Worm (Caenorhabditis elegans) whole organism, L4 larva: ENCODE data around the gene dhs-24.

Experiments used
- egl-27 ChIP-seq: sonication (generic microtip); optimal IDR thresholded peaks from 3 replicates; lab custom pipeline; 2017; ENCODE audit warnings: missing biosample characterization, missing genetic modification reagents, missing genetic modification characterization
- fkh-10 ChIP-seq: fragments of 150-350 bp; optimal IDR thresholded peaks from 2 replicates; lab custom pipeline; 2014; ENCODE audit warnings: missing biosample characterization, missing genetic modification reagents, missing genetic modification characterization
- lin-15B ChIP-seq: fragments of 150-350 bp; sonication (generic microtip); optimal IDR thresholded peaks from 3 replicates; lab custom pipeline; 2014; ENCODE audit warnings: missing biosample characterization, missing genetic modification characterization
- nhr-10 ChIP-seq: fragments of 150-350 bp; optimal IDR thresholded peaks from 2 replicates; lab custom pipeline; 2014; ENCODE audit warnings: missing biosample characterization, missing genetic modification characterization
- nhr-25 ChIP-seq: sonication (generic microtip); optimal IDR thresholded peaks from 2 replicates; lab custom pipeline; 2017; ENCODE audit warnings: missing genetic modification characterization, mild to moderate bottlenecking, missing compliant biosample characterization, antibody characterized with exemption, moderate library complexity, borderline replicate concordance; ENCODE audit not compliant: insufficient read depth
- nhr-77 ChIP-seq: fragments of 150-350 bp; optimal IDR thresholded peaks from 2 replicates; lab custom pipeline; 2014; ENCODE audit warnings: missing biosample characterization, missing genetic modification characterization
- pqm-1 ChIP-seq: sonication (generic microtip); optimal IDR thresholded peaks from 2 replicates; lab custom pipeline; 2017; ENCODE audit warnings: missing biosample characterization, missing genetic modification characterization
- unc-130 ChIP-seq: sonication (generic microtip); optimal IDR thresholded peaks from 2 replicates; lab custom pipeline; 2016; ENCODE audit warnings: missing genetic modification reagents, missing genetic modification characterization, missing compliant biosample characterization
- zag-1 ChIP-seq: fragments of 150-350 bp; optimal IDR thresholded peaks from 2 replicates; lab custom pipeline; 2014; ENCODE audit warnings: missing biosample characterization, missing genetic modification characterization

ce11 chrV:19954491-19954890, 8.1 kb upstream of the dhs-24 start:
- no peak for TF ChIP-seq lin-15B
- TF ChIP-seq zag-1 = no peak
- TF ChIP-seq fkh-10 (GFP tag; lab: Kevin White, UChicago) = no peak
- TF ChIP-seq nhr-77 = no peak
- no peak for TF ChIP-seq egl-27 (tag; lab: Kevin White, UChicago)
- no peak for TF ChIP-seq nhr-25 (tag; lab: Kevin White, UChicago)
- no peak for TF ChIP-seq pqm-1
- no peak for TF ChIP-seq nhr-10 (tag; lab: Kevin White, UChicago)
- no peak for TF ChIP-seq unc-130
